Fruit fly (Drosophila melanogaster): Measurements from ENCODE around the gene Ddx1.

Gene Ddx1

dm6 chr3L:22276614-22277013, 13.4 kb downstream of the Ddx1 start (continued):
- TF ChIP-seq CG33213 (GFP tag; optimal IDR thresholded peaks at IDR 0.05) (no peak), E2f2 (GFP tag; IDR thresholded peaks at IDR 0.05) (no peak), Opbp (GFP tag; IDR thresholded peaks at IDR 0.05; ENCODE audit: partially characterized antibody) (no peak), Scr (GFP tag; IDR thresholded peaks at IDR 0.05; ENCODE audit: partially characterized antibody) (no peak), CG15601 (tag; optimal IDR thresholded peaks at IDR 0.05) (no peak), oc (tag; optimal IDR thresholded peaks at IDR 0.05) (no peak), chif (GFP tag; optimal IDR thresholded peaks at IDR 0.05) (no peak), Pdp1 (GFP tag; optimal IDR thresholded peaks at IDR 0.05) (no peak), H15 (GFP tag; IDR thresholded peaks at IDR 0.05) (0 out of 3 replicates have a peak, but pooled peaks have one; percentile 9), sens (GFP tag) (no peak), zen (tag; optimal IDR thresholded peaks at IDR 0.05) (no peak), CG16779 (GFP tag; IDR thresholded peaks at IDR 0.05) (no peak), repo (GFP tag; optimal IDR thresholded peaks at IDR 0.05) (no peak), hbn (GFP tag; IDR thresholded peaks at IDR 0.05; ENCODE audit: partially characterized antibody) (no peak), chm (GFP tag; IDR thresholded peaks at IDR 0.05) (no peak), CG2889 (GFP tag; IDR thresholded peaks at IDR 0.05) (no peak), CG30403 (GFP tag; optimal IDR thresholded peaks at IDR 0.05) (no peak), Asciz (GFP tag; optimal IDR thresholded peaks at IDR 0.05) (no peak), esg (GFP tag; conservative IDR thresholded peaks at IDR 0.05) (peak; percentile 46), maf-S (GFP tag; optimal IDR thresholded peaks at IDR 0.05) (no peak), CG14050 (GFP tag; IDR thresholded peaks at IDR 0.05) (peak; percentile 23; the same call in 1 of the 3 replicates), Fer2 (tag; optimal IDR thresholded peaks at IDR 0.05) (peak; percentile 11), inv (GFP tag; IDR thresholded peaks at IDR 0.05; ENCODE audit: partially characterized antibody) (no peak), sug (tag; optimal IDR thresholded peaks at IDR 0.05) (no peak), gt (GFP tag; IDR thresholded peaks at IDR 0.05) (no peak), Ravus (GFP tag; IDR thresholded peaks at IDR 0.05) (no peak), gce (GFP tag; IDR thresholded peaks at IDR 0.05) (no peak)

DNA sequence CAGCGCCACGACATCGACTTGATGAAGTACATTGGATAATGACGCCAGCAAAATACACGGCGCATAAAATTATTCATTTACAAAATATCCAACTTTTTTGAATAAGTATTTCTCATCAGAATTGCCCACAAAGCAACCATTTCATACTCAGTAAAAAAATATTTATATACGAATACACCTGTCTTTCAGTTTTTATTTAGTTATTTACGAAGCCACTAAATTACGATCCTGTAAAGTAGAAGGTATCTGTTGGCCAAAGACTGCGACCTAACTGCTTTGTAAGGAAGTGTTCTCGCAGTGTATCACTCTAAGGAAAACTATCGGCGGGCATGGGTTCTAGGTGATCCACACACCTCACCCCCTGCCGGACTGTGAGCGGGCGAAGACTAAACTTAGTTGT, 14.0 kb downstream of the Ddx1 start:
- TF ChIP-seq ap (GFP tag; IDR thresholded peaks at IDR 0.05): no peak
- no peak for TF ChIP-seq ab (GFP tag; optimal IDR thresholded peaks at IDR 0.05)
- peak; percentile 61 for TF ChIP-seq Oli (tag; optimal IDR thresholded peaks at IDR 0.05)
- TF ChIP-seq CG11093 (GFP tag; IDR thresholded peaks at IDR 0.05): peak; percentile 50; the same call in 1 of the 3 replicates
- TF ChIP-seq CG10267 (tag; optimal IDR thresholded peaks at IDR 0.05): no peak
- TF ChIP-seq salm (tag; optimal IDR thresholded peaks at IDR 0.05): no peak
- TF ChIP-seq B-H1 (GFP tag; IDR thresholded peaks at IDR 0.05): 0 out of 3 replicates have a peak, but pooled peaks have one; percentile 12
- TF ChIP-seq CG12769 (tag; optimal IDR thresholded peaks at IDR 0.05): no peak
- no peak for TF ChIP-seq CG15514 (GFP tag; optimal IDR thresholded peaks at IDR 0.05)
- TF ChIP-seq kni (GFP tag; optimal IDR thresholded peaks at IDR 0.05): no peak
- TF ChIP-seq Blimp-1 (GFP tag; optimal IDR thresholded peaks at IDR 0.05): no peak
- no peak for TF ChIP-seq pho (GFP tag; optimal IDR thresholded peaks at IDR 0.05)
- TF ChIP-seq zfh1 (GFP tag; IDR thresholded peaks at IDR 0.05): peak; percentile 57; the same call in 2 of the 3 replicates
- TF ChIP-seq crc (GFP tag; optimal IDR thresholded peaks at IDR 0.05): no peak
- peak; percentile 49; the same call in 2 of the 3 replicates for TF ChIP-seq CG7357 (GFP tag; IDR thresholded peaks at IDR 0.05)
- peak; percentile 58 for TF ChIP-seq CG9817 (tag; optimal IDR thresholded peaks at IDR 0.05)
- no peak for TF ChIP-seq CG43689 (GFP tag; IDR thresholded peaks at IDR 0.05)
- no peak for TF ChIP-seq CG3726 (GFP tag; IDR thresholded peaks at IDR 0.05)
- no peak for TF ChIP-seq BtbVII (GFP tag; optimal IDR thresholded peaks at IDR 0.05)
- no peak for TF ChIP-seq CG11247 (GFP tag; IDR thresholded peaks at IDR 0.05)
- no peak for TF ChIP-seq CoRest (tag; optimal IDR thresholded peaks at IDR 0.05)
- no peak for TF ChIP-seq dati (GFP tag; IDR thresholded peaks at IDR 0.05)
- no peak for TF ChIP-seq CG2678 (tag; optimal IDR thresholded peaks at IDR 0.05)
- TF ChIP-seq CG17612 (GFP tag; IDR thresholded peaks at IDR 0.05): no peak
- peak; percentile 5; the same call in 1 of the 2 replicates for TF ChIP-seq ssp (GFP tag; IDR thresholded peaks at IDR 0.05)
- no peak for TF ChIP-seq Meics (GFP tag; optimal IDR thresholded peaks at IDR 0.05)
